Fruit fly (Drosophila melanogaster): ENCODE data around the gene CG9175.

Gene CG9175

DNA sequence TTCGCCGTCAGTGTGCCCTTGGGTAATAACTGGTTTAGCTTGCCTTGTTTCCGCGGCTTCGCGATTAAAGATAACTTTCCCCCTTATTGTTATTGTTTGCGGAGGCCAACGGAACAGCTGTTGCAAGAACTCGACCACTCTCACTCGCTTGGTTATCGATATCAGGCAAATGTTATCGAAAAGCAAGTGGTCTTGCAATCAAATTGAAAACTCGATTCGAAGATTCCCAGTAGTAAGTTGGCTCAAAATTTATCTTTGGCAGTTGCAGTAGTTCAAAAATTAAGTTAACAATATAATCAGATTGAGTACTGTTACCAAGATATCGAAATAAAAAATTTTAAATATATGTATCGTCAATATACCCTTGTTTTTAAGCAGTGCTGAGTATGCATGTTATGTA, 32.9 kb downstream of the CG9175 start, which contains the start of the genes Fbw5 and CG9147 (continued):
- peak; percentile 100 for TF ChIP-seq dpn (GFP tag; optimal IDR thresholded peaks at IDR 0.05)
- TF ChIP-seq HmgZ (tag; optimal IDR thresholded peaks at IDR 0.05) = peak; percentile 100
- TF ChIP-seq CG9876 (GFP tag; optimal IDR thresholded peaks at IDR 0.05) = peak; percentile 98
- TF ChIP-seq Nf-YB (GFP tag; optimal IDR thresholded peaks at IDR 0.05) = peak; percentile 93
- TF ChIP-seq amos (GFP tag; IDR thresholded peaks at IDR 0.05; ENCODE audit: partially characterized antibody) = peak; percentile 52; the same call in 1 of the 2 replicates
- peak; percentile 100 for TF ChIP-seq ken (GFP tag; IDR thresholded peaks at IDR 0.05)
- TF ChIP-seq CG9727 (GFP tag; optimal IDR thresholded peaks at IDR 0.05) = peak; percentile 100
- TF ChIP-seq GATAe (GFP tag; conservative IDR thresholded peaks at IDR 0.05) = peak; percentile 97
- peak; percentile 98 for TF ChIP-seq CG4282 (GFP tag; optimal IDR thresholded peaks at IDR 0.05)
- TF ChIP-seq tgo (GFP tag; IDR thresholded peaks at IDR 0.05) = peak; percentile 100
- TF ChIP-seq kay (GFP tag; optimal IDR thresholded peaks at IDR 0.05) = peak; percentile 99
- peak; percentile 98 for TF ChIP-seq ac (GFP tag; optimal IDR thresholded peaks at IDR 0.05)
- no peak for TF ChIP-seq nau (GFP tag; optimal IDR thresholded peaks at IDR 0.05)
- TF ChIP-seq toy (GFP tag; IDR thresholded peaks at IDR 0.05) = peak; percentile 97
- peak; percentile 100 for TF ChIP-seq Med (GFP tag)
- peak; percentile 97 for TF ChIP-seq Ets97D (GFP tag; optimal IDR thresholded peaks at IDR 0.05)
- peak; percentile 99 for TF ChIP-seq odd (GFP tag; optimal IDR thresholded peaks at IDR 0.05)
- peak; percentile 100 for TF ChIP-seq Xrp1 (GFP tag; IDR thresholded peaks at IDR 0.05)
- peak; percentile 93 for TF ChIP-seq CG7271 (tag; optimal IDR thresholded peaks at IDR 0.05)
- peak; percentile 100 for TF ChIP-seq chm (GFP tag; IDR thresholded peaks at IDR 0.05)
- peak; percentile 92 for TF ChIP-seq CG14965 (GFP tag; optimal IDR thresholded peaks at IDR 0.05; ENCODE audit: borderline replicate concordance)
- peak; percentile 89 for TF ChIP-seq Jarid2 (GFP tag; optimal IDR thresholded peaks at IDR 0.05)
- TF ChIP-seq cwo (GFP tag; optimal IDR thresholded peaks at IDR 0.05) = peak; percentile 97
- TF ChIP-seq Tbp (GFP tag; optimal IDR thresholded peaks at IDR 0.05) = no peak
- TF ChIP-seq Chrac-16 (GFP tag; optimal IDR thresholded peaks at IDR 0.05) = peak; percentile 100
- TF ChIP-seq NC2β (GFP tag; optimal IDR thresholded peaks at IDR 0.05) = peak; percentile 99
- peak; percentile 93 for TF ChIP-seq CG10543 (GFP tag; optimal IDR thresholded peaks at IDR 0.05)
- TF ChIP-seq pan (optimal IDR thresholded peaks at IDR 0.05) = peak in 1 of 2 experiments; percentile 25
- TF ChIP-seq pan (GFP tag; optimal IDR thresholded peaks at IDR 0.05 in 1 of 2, IDR thresholded peaks at IDR 0.05 in 1 of 2) = peak; percentile 70 to 99
- TF ChIP-seq br (optimal IDR thresholded peaks at IDR 0.05) = no peak
- peak; percentile 61 for TF ChIP-seq BEAF-32 (GFP tag; optimal IDR thresholded peaks at IDR 0.05)
- peak; percentile 99 for TF ChIP-seq danr (GFP tag; IDR thresholded peaks at IDR 0.05)
- TF ChIP-seq D (optimal IDR thresholded peaks at IDR 0.05) = no peak
- TF ChIP-seq D (GFP tag; optimal IDR thresholded peaks at IDR 0.05) = peak; percentile 99
- TF ChIP-seq CG3847 (GFP tag; IDR thresholded peaks at IDR 0.05) = peak; percentile 99
- peak; percentile 99 for TF ChIP-seq CHES-1-like (GFP tag; optimal IDR thresholded peaks at IDR 0.05)
- peak; percentile 99 for TF ChIP-seq ap (GFP tag; IDR thresholded peaks at IDR 0.05)
- TF ChIP-seq CG42726 (GFP tag; IDR thresholded peaks at IDR 0.05; ENCODE audit: partially characterized antibody) = no peak
- peak; percentile 99 for TF ChIP-seq peb (GFP tag; IDR thresholded peaks at IDR 0.05)
- TF ChIP-seq NC2α (GFP tag; optimal IDR thresholded peaks at IDR 0.05) = peak; percentile 99
- TF ChIP-seq CG3281 (GFP tag; optimal IDR thresholded peaks at IDR 0.05) = peak; percentile 98
- TF ChIP-seq nmo (GFP tag; optimal IDR thresholded peaks at IDR 0.05) = peak; percentile 100
- peak; percentile 100 for TF ChIP-seq CG2120 (GFP tag; optimal IDR thresholded peaks at IDR 0.05)
- TF ChIP-seq dmrt99B (tag; optimal IDR thresholded peaks at IDR 0.05) = peak; percentile 100
- peak; percentile 99 for TF ChIP-seq Dad (GFP tag; optimal IDR thresholded peaks at IDR 0.05)
- peak; percentile 99 for TF ChIP-seq jigr1 (GFP tag; IDR thresholded peaks at IDR 0.05)
- peak in 1 of 2 experiments; percentile 85 for TF ChIP-seq tll (GFP tag; optimal IDR thresholded peaks at IDR 0.05)
- peak; percentile 100 for TF ChIP-seq Dek (tag; optimal IDR thresholded peaks at IDR 0.05)
- peak; percentile 99 for TF ChIP-seq wdn (GFP tag; IDR thresholded peaks at IDR 0.05)
- peak; percentile 70 for TF ChIP-seq HLH4C (GFP tag; IDR thresholded peaks at IDR 0.05; ENCODE audit: partially characterized antibody)
- TF ChIP-seq Stat92E (GFP tag; optimal IDR thresholded peaks at IDR 0.05) = peak in 1 of 3 experiments; percentile 99
